Fruit fly (Drosophila melanogaster) whole organism, embryonic: Measurements from ENCODE around the gene CG17929.

Experiments
- Blimp-1 ChIP-seq: fragments of 200-800 bp; sonication (Bioruptor generic); optimal IDR thresholded peaks from 3 replicates; lab custom pipeline; 2018; ENCODE audit warnings: missing biosample characterization, missing genetic modification characterization, mild to moderate bottlenecking, moderate library complexity, missing genetic modification reagents
- CG10366 ChIP-seq: fragments of 200-800 bp; sonication (Bioruptor generic); IDR thresholded peaks from 2 replicates; pipeline ENCODE4 v1.3.6; 2022; ENCODE audit warnings: missing biosample characterization, missing genetic modification characterization
- CG10654 ChIP-seq: fragments of 200-800 bp; sonication (Bioruptor generic); optimal IDR thresholded peaks from 2 replicates; lab custom pipeline; 2016; ENCODE audit warnings: missing biosample characterization, missing genetic modification characterization
- CG11696 ChIP-seq: fragments of 200-800 bp; sonication (Bioruptor generic); IDR thresholded peaks from 2 replicates; pipeline ENCODE4 v1.3.6; 2022; ENCODE audit warnings: missing biosample characterization, missing genetic modification characterization
- CG1233 ChIP-seq: fragments of 200-800 bp; sonication (Bioruptor generic); optimal IDR thresholded peaks from 4 replicates; lab custom pipeline; 2018; ENCODE audit warnings: missing biosample characterization, mild to moderate bottlenecking, missing genetic modification characterization
- CG1602 ChIP-seq: fragments of 200-800 bp; sonication (Bioruptor generic); optimal IDR thresholded peaks from 3 replicates; lab custom pipeline; 2016; ENCODE audit warnings: missing biosample characterization, missing genetic modification characterization
- CG17568 ChIP-seq: fragments of 200-800 bp; sonication (Bioruptor generic); optimal IDR thresholded peaks from 2 replicates; lab custom pipeline; 2018; ENCODE audit warnings: missing biosample characterization, mild to moderate bottlenecking, missing genetic modification characterization, moderate library complexity
- CG18262 ChIP-seq: fragments of 200-800 bp; optimal IDR thresholded peaks from 3 replicates; lab custom pipeline; 2019; ENCODE audit warnings: missing biosample characterization, mild to moderate bottlenecking, missing genetic modification characterization, moderate library complexity
- CG32532 ChIP-seq: fragments of 200-800 bp; sonication (Bioruptor generic); IDR thresholded peaks from 2 replicates; pipeline ENCODE4 v1.3.6; 2022; ENCODE audit warnings: missing biosample characterization, missing genetic modification characterization
- CG34376 ChIP-seq: fragments of 200-800 bp; sonication (Bioruptor generic); optimal IDR thresholded peaks from 2 replicates; lab custom pipeline; 2018; ENCODE audit warnings: missing biosample characterization, mild to moderate bottlenecking, missing genetic modification characterization
- CG6175 ChIP-seq: fragments of 200-800 bp; sonication (Bioruptor generic); IDR thresholded peaks from 3 replicates; pipeline ENCODE4 v1.3.6; 2022; ENCODE audit warnings: missing biosample characterization, missing genetic modification characterization
- CG6765 ChIP-seq: fragments of 200-800 bp; sonication (Bioruptor generic); optimal IDR thresholded peaks from 3 replicates; lab custom pipeline; 2017; ENCODE audit warnings: missing biosample characterization, mild to moderate bottlenecking, missing genetic modification characterization
- CG7839 ChIP-seq: fragments of 200-800 bp; sonication (Bioruptor generic); optimal IDR thresholded peaks from 3 replicates; lab custom pipeline; 2018; ENCODE audit warnings: missing biosample characterization, mild to moderate bottlenecking, missing genetic modification characterization, moderate library complexity
- CG9727 ChIP-seq: fragments of 200-800 bp; sonication (Bioruptor generic); optimal IDR thresholded peaks from 3 replicates; lab custom pipeline; 2017; ENCODE audit warnings: missing biosample characterization, mild to moderate bottlenecking, missing genetic modification characterization
- CG9797 ChIP-seq: fragments of 200-800 bp; sonication (Bioruptor generic); optimal IDR thresholded peaks from 3 replicates; lab custom pipeline; 2018; ENCODE audit warnings: missing biosample characterization, mild to moderate bottlenecking, missing genetic modification characterization
- Gug ChIP-seq: fragments of 200-800 bp; sonication (Bioruptor generic); IDR thresholded peaks from 4 replicates; pipeline ENCODE4 v1.3.6; 2022; ENCODE audit warnings: missing biosample characterization, missing genetic modification characterization
- H15 ChIP-seq: fragments of 200-800 bp; sonication (Bioruptor generic); IDR thresholded peaks from 3 replicates; pipeline ENCODE4 v1.3.6; 2022; ENCODE audit warnings: missing biosample characterization, missing genetic modification characterization
- Jarid2 ChIP-seq: fragments of 200-800 bp; sonication (Bioruptor generic); optimal IDR thresholded peaks from 3 replicates; lab custom pipeline; 2017; ENCODE audit warnings: mild to moderate bottlenecking, missing biosample characterization, missing genetic modification reagents, missing genetic modification characterization
- MTF-1 ChIP-seq: fragments of 200-800 bp; sonication (Bioruptor generic); optimal IDR thresholded peaks from 2 replicates; lab custom pipeline; 2018; ENCODE audit warnings: missing biosample characterization, mild to moderate bottlenecking, missing genetic modification characterization, borderline replicate concordance
- Max ChIP-seq: fragments of 200-800 bp; sonication (Bioruptor generic); optimal IDR thresholded peaks from 2 replicates; lab custom pipeline; 2016; ENCODE audit warnings: missing biosample characterization, mild to moderate bottlenecking, missing genetic modification characterization
- Mrtf ChIP-seq: fragments of 200-800 bp; sonication (Bioruptor generic); IDR thresholded peaks from 3 replicates; pipeline ENCODE4 v1.3.6; 2022; ENCODE audit warnings: missing biosample characterization, missing genetic modification characterization
- Oaz ChIP-seq: fragments of 200-800 bp; sonication (Bioruptor generic); IDR thresholded peaks from 2 replicates; pipeline ENCODE4 v1.3.6; 2022; ENCODE audit warnings: missing biosample characterization, missing genetic modification characterization
- Oli ChIP-seq: fragments of 200-800 bp; sonication (Bioruptor generic); optimal IDR thresholded peaks from 2 replicates; lab custom pipeline; 2018; ENCODE audit warnings: missing biosample characterization, mild to moderate bottlenecking, missing genetic modification characterization, moderate library complexity
- Sox102F ChIP-seq: fragments of 200-800 bp; sonication (Bioruptor generic); optimal IDR thresholded peaks from 2 replicates; lab custom pipeline; 2018; ENCODE audit warnings: missing biosample characterization, mild to moderate bottlenecking, missing genetic modification characterization, moderate library complexity
- Spps ChIP-seq: fragments of 200-800 bp; sonication (Bioruptor generic); optimal IDR thresholded peaks from 2 replicates; lab custom pipeline; 2018; ENCODE audit warnings: missing biosample characterization, mild to moderate bottlenecking, missing genetic modification characterization
- Trl ChIP-seq, 3 experiments: fragments of >200 bp in 2 of 3; fragments of 200-800 bp in 1 of 3; sonication (Bioruptor generic) in 1 of 3; optimal IDR thresholded peaks; 2 replicates in 1 of 3; 3 replicates in 2 of 3; lab custom pipeline; 2016 to 2017; ENCODE audit warnings: missing biosample characterization in 1 of 3, missing genetic modification characterization in 1 of 3
- Xrp1 ChIP-seq: fragments of 200-800 bp; sonication (Bioruptor generic); IDR thresholded peaks from 2 replicates; pipeline ENCODE4 v1.3.6; 2022; ENCODE audit warnings: missing biosample characterization, missing genetic modification characterization
- cad ChIP-seq: fragments of >200 bp; optimal IDR thresholded peaks from 2 replicates; lab custom pipeline; 2017; ENCODE audit warnings: missing biosample characterization, missing genetic modification characterization
- chif ChIP-seq, 2 experiments: fragments of 200-800 bp; sonication (Bioruptor generic); optimal IDR thresholded peaks; 3 replicates each; lab custom pipeline; 2016; ENCODE audit warnings: missing biosample characterization in 2 of 2, missing genetic modification characterization in 2 of 2
- chinmo ChIP-seq: fragments of 200-800 bp; sonication (Bioruptor generic); IDR thresholded peaks from 4 replicates; pipeline ENCODE4 v1.3.6; 2022; ENCODE audit warnings: missing biosample characterization, missing genetic modification characterization; ENCODE audit not compliant: partially characterized antibody
- crol ChIP-seq: fragments of 200-800 bp; sonication (Bioruptor generic); IDR thresholded peaks from 2 replicates; pipeline ENCODE4 v1.3.6; 2022; ENCODE audit warnings: missing biosample characterization, missing genetic modification characterization
- dpn ChIP-seq, 2 experiments: fragments of 200-800 bp; sonication (Bioruptor generic); optimal IDR thresholded peaks; 3 replicates each; lab custom pipeline; 2016; ENCODE audit warnings: missing biosample characterization in 2 of 2, missing genetic modification characterization in 2 of 2
- gsb-n ChIP-seq: fragments of 200-800 bp; sonication (Bioruptor generic); optimal IDR thresholded peaks from 3 replicates; lab custom pipeline; 2018; ENCODE audit warnings: missing biosample characterization, mild to moderate bottlenecking, missing genetic modification characterization
- hkb ChIP-seq, 2 experiments: fragments of 200-800 bp in 1 of 2; fragments of >200 bp in 1 of 2; sonication (Bioruptor generic) in 1 of 2; IDR thresholded peaks in 1 of 2; optimal IDR thresholded peaks in 1 of 2; 2 replicates each; pipeline versions ENCODE4 v1.3.6 to Lab custom; 2017 to 2022; ENCODE audit warnings: missing biosample characterization in 1 of 2, missing genetic modification characterization in 1 of 2
- kni ChIP-seq: fragments of 200-800 bp; sonication (Bioruptor generic); optimal IDR thresholded peaks from 3 replicates; lab custom pipeline; 2017; ENCODE audit warnings: mild to moderate bottlenecking, missing biosample characterization, missing genetic modification reagents, missing genetic modification characterization
- lilli ChIP-seq: fragments of 200-800 bp; sonication (Bioruptor generic); optimal IDR thresholded peaks from 3 replicates; lab custom pipeline; 2016; ENCODE audit warnings: missing biosample characterization, missing genetic modification characterization
- luna ChIP-seq: fragments of 200-800 bp; sonication (Bioruptor generic); optimal IDR thresholded peaks from 2 replicates; lab custom pipeline; 2016; ENCODE audit warnings: missing biosample characterization, missing genetic modification characterization
- pros ChIP-seq: fragments of 200-800 bp; sonication (Bioruptor generic); optimal IDR thresholded peaks from 3 replicates; lab custom pipeline; 2019; ENCODE audit warnings: missing biosample characterization, mild to moderate bottlenecking, missing genetic modification characterization, moderate library complexity
- ro ChIP-seq: fragments of 200-800 bp; sonication (Bioruptor generic); IDR thresholded peaks from 2 replicates; pipeline ENCODE4 v1.3.6; 2022; ENCODE audit warnings: missing biosample characterization, missing genetic modification characterization
- salm ChIP-seq: fragments of 200-800 bp; sonication (Bioruptor generic); optimal IDR thresholded peaks from 2 replicates; lab custom pipeline; 2018; ENCODE audit warnings: missing biosample characterization, mild to moderate bottlenecking, missing genetic modification characterization
- sd ChIP-seq: fragments of 200-800 bp; sonication (Bioruptor generic); optimal IDR thresholded peaks from 3 replicates; lab custom pipeline; 2018; ENCODE audit warnings: missing biosample characterization, mild to moderate bottlenecking, missing genetic modification characterization, moderate library complexity
- sens-2 ChIP-seq: fragments of 200-800 bp; sonication (Bioruptor generic); IDR thresholded peaks from 2 replicates; pipeline ENCODE4 v1.3.6; 2022; ENCODE audit warnings: missing biosample characterization, missing genetic modification characterization
- so ChIP-seq: fragments of 200-800 bp; sonication (Bioruptor generic); IDR thresholded peaks from 3 replicates; pipeline ENCODE4 v1.3.6; 2022; ENCODE audit warnings: missing biosample characterization, missing genetic modification characterization
- sob ChIP-seq: fragments of 200-800 bp; sonication (Bioruptor generic); IDR thresholded peaks from 2 replicates; pipeline ENCODE4 v1.3.6; 2022; ENCODE audit warnings: missing biosample characterization, missing genetic modification characterization
- unpg ChIP-seq: fragments of 200-800 bp; sonication (Bioruptor generic); optimal IDR thresholded peaks from 3 replicates; lab custom pipeline; 2018; ENCODE audit warnings: missing biosample characterization, mild to moderate bottlenecking, missing genetic modification characterization, moderate library complexity
- zen2 ChIP-seq: fragments of 200-800 bp; sonication (Bioruptor generic); IDR thresholded peaks from 3 replicates; pipeline ENCODE4 v1.3.6; 2022; ENCODE audit warnings: missing biosample characterization, missing genetic modification characterization; ENCODE audit not compliant: partially characterized antibody
- zf30C ChIP-seq: fragments of 200-800 bp; sonication (Bioruptor generic); optimal IDR thresholded peaks from 3 replicates; lab custom pipeline; 2018; ENCODE audit warnings: missing biosample characterization, mild to moderate bottlenecking, missing genetic modification characterization

Gene CG17929

dm6 chr3R:16325192-16325591 is at the start of gene CG17929:
Gene CG17929 (plus strand): TSS chr3R:16325492.
- TF ChIP-seq Max (GFP tag; lab: Kevin White, UChicago) = no peak
- no peak for TF ChIP-seq zf30C (GFP tag; lab: Kevin White, UChicago)
- TF ChIP-seq dpn (GFP tag; optimal IDR thresholded peaks at IDR 0.05; lab: Kevin White, UChicago) = no peak
- TF ChIP-seq CG7839 (tag; lab: Kevin White, UChicago) = no peak
- no peak for TF ChIP-seq ro (GFP tag; lab: Robert Waterston, UW)
- TF ChIP-seq CG10654 (GFP tag; lab: Kevin White, UChicago) = no peak
- no peak for TF ChIP-seq lilli (GFP tag; lab: Kevin White, UChicago)
- TF ChIP-seq pros (GFP tag; lab: Kevin White, UChicago) = no peak

DNA sequence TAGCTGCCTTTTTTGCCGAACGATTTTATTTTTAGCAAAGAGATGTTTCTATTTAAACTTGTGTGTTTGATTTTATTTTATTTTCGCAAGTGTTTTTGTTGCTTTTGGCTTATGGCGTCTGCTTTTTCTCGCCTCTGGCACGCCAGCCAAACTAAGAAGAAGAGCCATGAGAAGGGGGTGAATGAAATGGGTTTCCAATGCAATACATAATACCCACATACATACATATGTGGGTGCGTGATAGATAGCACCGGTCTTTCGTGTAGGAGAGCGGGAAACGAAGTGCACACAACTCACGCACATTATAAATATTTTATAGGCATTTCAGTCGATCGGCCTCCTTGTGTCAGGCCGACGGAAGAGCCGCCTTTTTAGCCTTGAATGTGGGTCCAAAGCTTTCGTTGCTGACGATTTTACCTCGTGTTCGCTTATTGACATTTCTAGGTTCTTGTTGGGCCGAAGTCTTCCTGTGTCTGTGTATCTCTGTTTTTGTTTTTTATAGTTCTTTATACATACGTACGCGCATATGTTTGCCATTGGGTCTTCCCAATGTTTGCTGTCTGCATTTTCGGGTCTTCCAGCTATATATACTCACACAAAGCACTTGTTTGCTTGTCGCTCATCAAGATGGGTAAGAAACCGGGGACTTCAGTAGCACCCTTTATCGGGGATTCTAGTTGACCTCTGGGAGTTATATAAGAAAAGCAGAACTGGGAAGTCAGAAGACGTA is 49.2 kb upstream of the CG17929 start:
- TF ChIP-seq zen2 (no peak), cad (GFP tag; lab: Kevin White, UChicago) (no peak), MTF-1 (peak; percentile 25), hkb (optimal IDR thresholded peaks at IDR 0.05; lab: Kevin White, UChicago) (no peak), hkb (GFP tag; IDR thresholded peaks at IDR 0.05; lab: Robert Waterston, UW) (0 out of 2 replicates have a peak, but pooled peaks have one; percentile 11), luna (no peak), sob (no peak), CG34376 (GFP tag; lab: Kevin White, UChicago) (no peak), unpg (GFP tag; lab: Kevin White, UChicago) (no peak), CG6765 (GFP tag; lab: Kevin White, UChicago) (no peak), CG1602 (GFP tag; lab: Kevin White, UChicago) (no peak), so (GFP tag; lab: Robert Waterston, UW) (no peak), gsb-n (tag; lab: Kevin White, UChicago) (peak; percentile 26), CG9797 (GFP tag; lab: Kevin White, UChicago) (no peak), Mrtf (GFP tag; lab: Robert Waterston, UW) (no peak), kni (GFP tag; lab: Kevin White, UChicago) (peak; percentile 83), CG9727 (GFP tag; lab: Kevin White, UChicago) (peak; percentile 19), Spps (no peak), Gug (GFP tag; lab: Robert Waterston, UW) (no peak), CG17568 (GFP tag; lab: Kevin White, UChicago) (peak; percentile 4), Oaz (GFP tag; lab: Robert Waterston, UW) (no peak), Sox102F (GFP tag; lab: Kevin White, UChicago) (no peak), CG6175 (no peak), chif (GFP tag; optimal IDR thresholded peaks at IDR 0.05; lab: Kevin White, UChicago) (peak; percentile 8 to 25), Trl (optimal IDR thresholded peaks at IDR 0.05; lab: Kevin White, UChicago) (no peak), Trl (GFP tag; optimal IDR thresholded peaks at IDR 0.05; lab: Kevin White, UChicago) (no peak), sens-2 (GFP tag; lab: Robert Waterston, UW) (0 out of 2 replicates have a peak, but pooled peaks have one; percentile 31), crol (GFP tag; lab: Robert Waterston, UW) (peak; percentile 64), CG18262 (tag; lab: Kevin White, UChicago) (peak; percentile 18), Oli (tag; lab: Kevin White, UChicago) (no peak), Jarid2 (GFP tag; lab: Kevin White, UChicago) (peak; percentile 3), salm (peak; percentile 35), CG11696 (GFP tag; lab: Robert Waterston, UW) (no peak), Blimp-1 (no peak), CG32532 (GFP tag; lab: Robert Waterston, UW) (no peak), CG1233 (GFP tag; lab: Kevin White, UChicago) (peak; percentile 18), sd (peak; percentile 39), CG10366 (GFP tag; lab: Robert Waterston, UW) (no peak), Xrp1 (GFP tag; lab: Robert Waterston, UW) (peak; percentile 63), chinmo (GFP tag; lab: Robert Waterston, UW) (peak; percentile 30; the same call in 1 of the 4 replicates), H15 (no peak)
